Worm (Caenorhabditis elegans) whole organism, late embryonic: ENCODE data around the gene E02H1.6.
A peak's percentile ranks its signal among the peaks of the same experiment; 100 is the strongest.

Source experiments
- C08G9.2 ChIP-seq: sonication (generic microtip); optimal IDR thresholded peaks from 2 replicates; lab custom pipeline; 2016; ENCODE audit warnings: mild to moderate bottlenecking, missing genetic modification characterization, moderate library complexity, missing compliant biosample characterization
- C38D4.7 ChIP-seq: fragments of 200-800 bp; sonication (Bioruptor generic); optimal IDR thresholded peaks from 2 replicates; lab custom pipeline; 2018; ENCODE audit warnings: mild to moderate bottlenecking, missing genetic modification characterization, moderate library complexity, missing compliant biosample characterization
- F13H6.1 ChIP-seq: sonication (generic microtip); optimal IDR thresholded peaks from 2 replicates; lab custom pipeline; 2016; ENCODE audit warnings: missing genetic modification characterization, missing compliant biosample characterization
- K02D7.2 ChIP-seq: sonication (generic microtip); optimal IDR thresholded peaks from 2 replicates; lab custom pipeline; 2017; ENCODE audit warnings: mild to moderate bottlenecking, missing genetic modification characterization, missing compliant biosample characterization
- T23F11.4 ChIP-seq: fragments of 200-800 bp; sonication (Bioruptor generic); optimal IDR thresholded peaks from 2 replicates; lab custom pipeline; 2018; ENCODE audit warnings: mild to moderate bottlenecking, missing genetic modification characterization, missing compliant biosample characterization
- Y22D7AL.16 ChIP-seq: sonication (generic microtip); optimal IDR thresholded peaks from 2 replicates; lab custom pipeline; 2016; ENCODE audit warnings: missing genetic modification characterization, missing compliant biosample characterization
- ahr-1 ChIP-seq: sonication (generic microtip); optimal IDR thresholded peaks from 2 replicates; lab custom pipeline; 2016; ENCODE audit warnings: missing genetic modification characterization, missing compliant biosample characterization
- ceh-14 ChIP-seq: sonication (generic microtip); optimal IDR thresholded peaks from 2 replicates; lab custom pipeline; 2016; ENCODE audit warnings: missing genotype, missing genetic modification characterization, missing compliant biosample characterization
- ceh-2 ChIP-seq: sonication (generic microtip); optimal IDR thresholded peaks from 2 replicates; lab custom pipeline; 2016; ENCODE audit warnings: missing genotype, missing genetic modification characterization, missing compliant biosample characterization
- ceh-22 ChIP-seq: sonication (generic microtip); optimal IDR thresholded peaks from 2 replicates; lab custom pipeline; 2017; ENCODE audit warnings: missing biosample characterization, missing genetic modification characterization
- ceh-24 ChIP-seq: sonication (generic microtip); optimal IDR thresholded peaks from 2 replicates; lab custom pipeline; 2016; ENCODE audit warnings: mild to moderate bottlenecking, missing genetic modification characterization, missing compliant biosample characterization
- ceh-30 ChIP-seq: fragments of 150-350 bp; optimal IDR thresholded peaks from 2 replicates; lab custom pipeline; 2014; ENCODE audit warnings: missing biosample characterization, missing genetic modification characterization
- ceh-34 ChIP-seq: sonication (generic microtip); optimal IDR thresholded peaks from 2 replicates; lab custom pipeline; 2016; ENCODE audit warnings: mild to moderate bottlenecking, missing genetic modification characterization, missing compliant biosample characterization
- ceh-45 ChIP-seq: fragments of 200-800 bp; sonication (Bioruptor generic); IDR thresholded peaks from 2 replicates; pipeline ENCODE4 v1.3.6; 2022; ENCODE audit warnings: missing genetic modification reagents, missing genetic modification characterization, missing compliant biosample characterization
- ceh-48 ChIP-seq: sonication (generic microtip); optimal IDR thresholded peaks from 2 replicates; lab custom pipeline; 2016; ENCODE audit warnings: missing genetic modification characterization, inconsistent platforms, missing compliant biosample characterization
- ceh-6 ChIP-seq: fragments of 200-800 bp; sonication (Bioruptor generic); optimal IDR thresholded peaks from 2 replicates; lab custom pipeline; 2018; ENCODE audit warnings: mild to moderate bottlenecking, missing genetic modification characterization, missing compliant biosample characterization
- che-1 ChIP-seq: sonication (generic microtip); optimal IDR thresholded peaks from 2 replicates; lab custom pipeline; 2016; ENCODE audit warnings: mild to moderate bottlenecking, missing genetic modification characterization, missing compliant biosample characterization
- dmd-4 ChIP-seq: sonication (generic microtip); optimal IDR thresholded peaks from 2 replicates; lab custom pipeline; 2016; ENCODE audit warnings: borderline replicate concordance, missing genetic modification characterization, missing compliant biosample characterization
- dve-1 ChIP-seq: sonication (generic microtip); optimal IDR thresholded peaks from 2 replicates; lab custom pipeline; 2017; ENCODE audit warnings: antibody characterized with exemption, mild to moderate bottlenecking, missing genetic modification characterization, missing compliant biosample characterization
- elt-2 ChIP-seq: sonication (generic microtip); optimal IDR thresholded peaks from 2 replicates; lab custom pipeline; 2016; ENCODE audit warnings: missing genetic modification reagents, missing genetic modification characterization, missing compliant biosample characterization
- eyg-1 ChIP-seq: sonication (generic microtip); optimal IDR thresholded peaks from 2 replicates; lab custom pipeline; 2016; ENCODE audit warnings: missing genotype, missing genetic modification characterization, missing compliant biosample characterization
- fkh-10 ChIP-seq: fragments of 150-350 bp; optimal IDR thresholded peaks from 2 replicates; lab custom pipeline; 2014; ENCODE audit warnings: missing biosample characterization, missing genetic modification reagents, missing genetic modification characterization
- gmeb-2 ChIP-seq: sonication (generic microtip); optimal IDR thresholded peaks from 2 replicates; lab custom pipeline; 2016; ENCODE audit warnings: missing genetic modification characterization, inconsistent platforms, missing compliant biosample characterization
- hlh-13 ChIP-seq: fragments of 200-800 bp; sonication (Bioruptor generic); optimal IDR thresholded peaks from 2 replicates; lab custom pipeline; 2018; ENCODE audit warnings: mild to moderate bottlenecking, missing genetic modification characterization, missing compliant biosample characterization
- hlh-30 ChIP-seq: sonication (generic microtip); optimal IDR thresholded peaks from 2 replicates; lab custom pipeline; 2017; ENCODE audit warnings: antibody characterized with exemption, missing genetic modification characterization, missing compliant biosample characterization; ENCODE audit not compliant: insufficient read depth
- hlh-6 ChIP-seq: sonication (generic microtip); optimal IDR thresholded peaks from 2 replicates; lab custom pipeline; 2016; ENCODE audit warnings: missing genotype, missing genetic modification characterization, missing compliant biosample characterization
- hlh-8 ChIP-seq: sonication (generic microtip); optimal IDR thresholded peaks from 2 replicates; lab custom pipeline; 2016; ENCODE audit warnings: missing genotype, missing genetic modification characterization, missing compliant biosample characterization
- lim-6 ChIP-seq: sonication (generic microtip); optimal IDR thresholded peaks from 2 replicates; lab custom pipeline; 2016; ENCODE audit warnings: missing genetic modification characterization, missing compliant biosample characterization
- madf-2 ChIP-seq: sonication (generic microtip); optimal IDR thresholded peaks from 2 replicates; lab custom pipeline; 2017; ENCODE audit warnings: missing genetic modification characterization, missing compliant biosample characterization
- nfya-1 ChIP-seq: sonication (generic microtip); optimal IDR thresholded peaks from 2 replicates; lab custom pipeline; 2017; ENCODE audit warnings: missing genetic modification characterization, mild to moderate bottlenecking, missing compliant biosample characterization, antibody characterized with exemption, moderate library complexity
- nhr-11 ChIP-seq: fragments of 150-350 bp; optimal IDR thresholded peaks from 2 replicates; lab custom pipeline; 2014; ENCODE audit warnings: missing biosample characterization, missing genetic modification characterization
- odd-2 ChIP-seq: sonication (generic microtip); optimal IDR thresholded peaks from 2 replicates; lab custom pipeline; 2017; ENCODE audit warnings: antibody characterized with exemption, mild to moderate bottlenecking, missing genetic modification characterization, missing compliant biosample characterization
- pax-1 ChIP-seq: fragments of 150-350 bp; optimal IDR thresholded peaks from 2 replicates; lab custom pipeline; 2014; ENCODE audit warnings: missing biosample characterization, missing genetic modification characterization
- pha-2 ChIP-seq: sonication (generic microtip); optimal IDR thresholded peaks from 2 replicates; lab custom pipeline; 2017; ENCODE audit warnings: mild to moderate bottlenecking, missing genetic modification characterization, missing compliant biosample characterization
- pha-4 ChIP-seq: fragments of 150-350 bp; optimal IDR thresholded peaks from 2 replicates; lab custom pipeline; 2018; ENCODE audit warnings: missing biosample characterization, missing genetic modification reagents, missing genetic modification characterization
- pqm-1 ChIP-seq: sonication (generic microtip); optimal IDR thresholded peaks from 2 replicates; lab custom pipeline; 2016; ENCODE audit warnings: missing genetic modification characterization, missing compliant biosample characterization
- pros-1 ChIP-seq: fragments of 150-350 bp; optimal IDR thresholded peaks from 2 replicates; lab custom pipeline; 2014; ENCODE audit warnings: missing biosample characterization, missing genetic modification reagents, missing genetic modification characterization
- ref-2 ChIP-seq: sonication (generic microtip); optimal IDR thresholded peaks from 2 replicates; lab custom pipeline; 2016; ENCODE audit warnings: missing genetic modification characterization, missing compliant biosample characterization
- sdc-2 ChIP-seq: sonication (generic microtip); optimal IDR thresholded peaks from 2 replicates; lab custom pipeline; 2016; ENCODE audit warnings: missing genotype, missing genetic modification characterization, missing compliant biosample characterization
- sox-4 ChIP-seq: sonication (generic microtip); optimal IDR thresholded peaks from 2 replicates; lab custom pipeline; 2017; ENCODE audit warnings: mild to moderate bottlenecking, missing genetic modification characterization, inconsistent platforms, missing compliant biosample characterization
- syd-9 ChIP-seq: sonication (generic microtip); optimal IDR thresholded peaks from 2 replicates; lab custom pipeline; 2016; ENCODE audit warnings: mild to moderate bottlenecking, missing genetic modification characterization, moderate library complexity, missing compliant biosample characterization
- tbx-7 ChIP-seq: sonication (generic microtip); optimal IDR thresholded peaks from 2 replicates; lab custom pipeline; 2016; ENCODE audit warnings: missing genotype, missing genetic modification characterization, missing compliant biosample characterization
- ttx-3 ChIP-seq: sonication (generic microtip); optimal IDR thresholded peaks from 2 replicates; lab custom pipeline; 2016; ENCODE audit warnings: missing genetic modification reagents, missing genetic modification characterization, missing compliant biosample characterization
- unc-3 ChIP-seq, 2 experiments: fragments of 200-800 bp in 1 of 2; sonication (Bioruptor generic) in 1 of 2; sonication (generic microtip) in 1 of 2; conservative IDR thresholded peaks in 1 of 2; optimal IDR thresholded peaks in 1 of 2; 2 replicates each; pipeline versions ENCODE4 v1.3.6 to Lab custom; 2016 to 2022; ENCODE audit warnings: missing compliant biosample characterization in 2 of 2, missing genetic modification characterization in 2 of 2, missing genetic modification reagents in 1 of 2
- unc-86 ChIP-seq: sonication (generic microtip); optimal IDR thresholded peaks from 2 replicates; lab custom pipeline; 2016; ENCODE audit warnings: missing genetic modification characterization, missing compliant biosample characterization
- zip-5 ChIP-seq: sonication (generic microtip); optimal IDR thresholded peaks from 2 replicates; lab custom pipeline; 2016; ENCODE audit warnings: missing genetic modification characterization, missing compliant biosample characterization
- ztf-16 ChIP-seq: sonication (generic microtip); optimal IDR thresholded peaks from 2 replicates; lab custom pipeline; 2017; ENCODE audit warnings: missing genetic modification characterization, missing compliant biosample characterization

The E02H1.6 gene

ce11 chrII:9601679-9602078 lies 5.2 kb downstream of the E02H1.6 start:
- TF ChIP-seq ceh-24 (tag; lab: Kevin White, UChicago): no peak
- peak; percentile 40 for TF ChIP-seq hlh-30 (tag; lab: Kevin White, UChicago)
- TF ChIP-seq unc-3 (GFP tag; conservative IDR thresholded peaks at IDR 0.05; lab: Robert Waterston, UW): no peak
- no peak for TF ChIP-seq unc-3 (tag; optimal IDR thresholded peaks at IDR 0.05; lab: Kevin White, UChicago)
- no peak for TF ChIP-seq ceh-14

ce11 chrII:9602566-9602965 lies 6.1 kb downstream of the E02H1.6 start:
- TF ChIP-seq gmeb-2 (tag; lab: Kevin White, UChicago) (no peak), ceh-6 (GFP tag; lab: Kevin White, UChicago) (no peak), sdc-2 (tag; lab: Kevin White, UChicago) (no peak), ceh-48 (tag; lab: Kevin White, UChicago) (no peak), ztf-16 (no peak), pha-4 (no peak), madf-2 (no peak), hlh-13 (GFP tag; lab: Kevin White, UChicago) (no peak), pax-1 (tag; lab: Kevin White, UChicago) (no peak), ceh-30 (tag; lab: Kevin White, UChicago) (no peak), T23F11.4 (GFP tag; lab: Kevin White, UChicago) (no peak), odd-2 (tag; lab: Kevin White, UChicago) (no peak), ceh-22 (tag; lab: Kevin White, UChicago) (no peak), ttx-3 (no peak), ref-2 (tag; lab: Kevin White, UChicago) (no peak), unc-86 (no peak), K02D7.2 (no peak), hlh-30 (tag; lab: Kevin White, UChicago) (no peak), nhr-11 (tag; lab: Kevin White, UChicago) (no peak), unc-3 (GFP tag; conservative IDR thresholded peaks at IDR 0.05; lab: Robert Waterston, UW) (no peak), unc-3 (tag; optimal IDR thresholded peaks at IDR 0.05; lab: Kevin White, UChicago) (no peak)

ce11 chrII:9603419-9603818 lies 6.9 kb downstream of the E02H1.6 start:
- TF ChIP-seq pros-1 (tag; lab: Kevin White, UChicago) (peak; percentile 41), lim-6 (tag; lab: Kevin White, UChicago) (no peak), ceh-34 (tag; lab: Kevin White, UChicago) (peak; percentile 2), ceh-24 (tag; lab: Kevin White, UChicago) (no peak), ceh-30 (tag; lab: Kevin White, UChicago) (no peak), pqm-1 (tag; lab: Kevin White, UChicago) (peak; percentile 8), fkh-10 (GFP tag; lab: Kevin White, UChicago) (no peak), ceh-45 (no peak), K02D7.2 (no peak), sox-4 (tag; lab: Kevin White, UChicago) (no peak), ref-2 (tag; lab: Kevin White, UChicago) (peak; percentile 10), zip-5 (tag; lab: Kevin White, UChicago) (no peak), pha-2 (tag; lab: Kevin White, UChicago) (no peak), Y22D7AL.16 (tag; lab: Kevin White, UChicago) (no peak), elt-2 (tag; lab: Kevin White, UChicago) (peak; percentile 59), tbx-7 (tag; lab: Kevin White, UChicago) (no peak), eyg-1 (no peak), nfya-1 (tag; lab: Kevin White, UChicago) (peak; percentile 76), ahr-1 (no peak), syd-9 (tag; lab: Kevin White, UChicago) (no peak), odd-2 (tag; lab: Kevin White, UChicago) (no peak), dmd-4 (no peak), C08G9.2 (no peak), ttx-3 (no peak), unc-3 (GFP tag; conservative IDR thresholded peaks at IDR 0.05; lab: Robert Waterston, UW) (no peak), unc-3 (tag; optimal IDR thresholded peaks at IDR 0.05; lab: Kevin White, UChicago) (no peak), hlh-13 (GFP tag; lab: Kevin White, UChicago) (no peak), ztf-16 (no peak), ceh-14 (no peak), hlh-8 (tag; lab: Kevin White, UChicago) (no peak), unc-86 (no peak), F13H6.1 (tag; lab: Kevin White, UChicago) (peak; percentile 62), dve-1 (tag; lab: Kevin White, UChicago) (peak; percentile 52), sdc-2 (tag; lab: Kevin White, UChicago) (no peak), hlh-6 (tag; lab: Kevin White, UChicago) (no peak), che-1 (no peak), ceh-2 (tag; lab: Kevin White, UChicago) (no peak), C38D4.7 (GFP tag; lab: Kevin White, UChicago) (no peak), T23F11.4 (GFP tag; lab: Kevin White, UChicago) (no peak)
